Fruit fly (Drosophila melanogaster) whole organism, wandering third instar larva: Measurements from ENCODE around the gene Mob3.

Experiments
- Abd-B ChIP-seq: fragments of >200 bp; optimal IDR thresholded peaks from 2 replicates; lab custom pipeline; 2017; ENCODE audit warnings: missing biosample characterization, missing genetic modification characterization
- CG32264 ChIP-seq: fragments of 200-800 bp; sonication (Bioruptor generic); optimal IDR thresholded peaks from 2 replicates; lab custom pipeline; 2016; ENCODE audit warnings: missing biosample characterization, missing genetic modification characterization
- CG9705 ChIP-seq: fragments of 200-800 bp; sonication (Bioruptor generic); optimal IDR thresholded peaks from 2 replicates; lab custom pipeline; 2018; ENCODE audit warnings: missing biosample characterization, mild to moderate bottlenecking, missing genetic modification characterization
- CrebA ChIP-seq: fragments of 200-800 bp; sonication (Bioruptor generic); optimal IDR thresholded peaks from 2 replicates; lab custom pipeline; 2016; ENCODE audit warnings: missing biosample characterization, mild to moderate bottlenecking, missing genetic modification characterization, borderline replicate concordance
- Dfd ChIP-seq: fragments of >200 bp; optimal IDR thresholded peaks from 2 replicates; lab custom pipeline; 2017; ENCODE audit warnings: missing biosample characterization, missing genetic modification characterization
- Dif ChIP-seq: fragments of 200-275, 200-300 bp; sonication (Bioruptor generic); optimal IDR thresholded peaks from 2 replicates; lab custom pipeline; 2018; ENCODE audit warnings: missing biosample characterization, missing genetic modification characterization; ENCODE audit not compliant: partially characterized antibody
- GATAd ChIP-seq: sonication (Bioruptor generic); optimal IDR thresholded peaks from 2 replicates; lab custom pipeline; 2016; ENCODE audit warnings: missing biosample characterization, missing genetic modification characterization
- HLH106 ChIP-seq: fragments of 200-800 bp; optimal IDR thresholded peaks from 3 replicates; lab custom pipeline; 2019; ENCODE audit warnings: missing biosample characterization, mild to moderate bottlenecking, missing genetic modification characterization, moderate library complexity
- Hnf4 ChIP-seq: fragments of 200-800 bp; sonication (Bioruptor generic); optimal IDR thresholded peaks from 2 replicates; lab custom pipeline; 2016; ENCODE audit warnings: missing biosample characterization, mild to moderate bottlenecking, missing genetic modification characterization
- Hr83 ChIP-seq: fragments of 200-300 bp; sonication (Bioruptor generic); optimal IDR thresholded peaks from 2 replicates; lab custom pipeline; 2016; ENCODE audit warnings: missing biosample characterization, mild to moderate bottlenecking, missing genetic modification characterization, moderate library complexity; ENCODE audit not compliant: poor library complexity, severe bottlenecking
- Mio ChIP-seq: sonication (Bioruptor generic); optimal IDR thresholded peaks from 2 replicates; lab custom pipeline; 2016; ENCODE audit warnings: missing biosample characterization, missing genetic modification characterization
- Myc ChIP-seq: fragments of >200 bp; optimal IDR thresholded peaks from 2 replicates; lab custom pipeline; 2017
- N ChIP-seq: fragments of >200 bp; optimal IDR thresholded peaks from 2 replicates; lab custom pipeline; 2018; ENCODE audit warnings: missing biosample characterization, missing external identifiers, missing genetic modification characterization
- OdsH ChIP-seq: fragments of 200-800 bp; sonication (Bioruptor generic); optimal IDR thresholded peaks from 2 replicates; lab custom pipeline; 2016; ENCODE audit warnings: missing biosample characterization, mild to moderate bottlenecking, missing genetic modification characterization
- Rel ChIP-seq, 2 experiments: fragments of 200-800 bp; sonication (Bioruptor generic) in 1 of 2; optimal IDR thresholded peaks; 2 replicates in 1 of 2; 3 replicates in 1 of 2; lab custom pipeline; 2016 to 2019; ENCODE audit warnings: mild to moderate bottlenecking in 2 of 2, missing biosample characterization in 2 of 2, missing genetic modification characterization in 2 of 2, moderate library complexity in 1 of 2
- Sp1 ChIP-seq: fragments of 200-800 bp; sonication (Bioruptor generic); optimal IDR thresholded peaks from 3 replicates; lab custom pipeline; 2019; ENCODE audit warnings: missing biosample characterization, mild to moderate bottlenecking, missing genetic modification characterization, moderate library complexity
- Vsx2 ChIP-seq: fragments of 200-300, 225-300 bp; sonication (Bioruptor generic); optimal IDR thresholded peaks from 2 replicates; lab custom pipeline; 2018; ENCODE audit warnings: missing biosample characterization, missing genetic modification characterization; ENCODE audit not compliant: partially characterized antibody
- br ChIP-seq: fragments of 200-800 bp; sonication (Bioruptor generic); optimal IDR thresholded peaks from 2 replicates; lab custom pipeline; 2016; ENCODE audit warnings: missing biosample characterization, missing genetic modification characterization
- brk ChIP-seq: fragments of 200-800 bp; sonication (Bioruptor generic); optimal IDR thresholded peaks from 2 replicates; lab custom pipeline; 2016; ENCODE audit warnings: missing biosample characterization, mild to moderate bottlenecking, missing genetic modification characterization
- dl ChIP-seq, 2 experiments: fragments of 175-275, 200-275 bp in 1 of 2; fragments of 200-275 bp in 1 of 2; sonication (Bioruptor generic); optimal IDR thresholded peaks; lab custom pipeline; 2018; ENCODE audit warnings: mild to moderate bottlenecking in 2 of 2, missing biosample characterization in 2 of 2, missing genetic modification characterization in 2 of 2, moderate library complexity in 2 of 2; ENCODE audit not compliant: partially characterized antibody in 2 of 2, insufficient read depth in 1 of 2
- dmrt93B ChIP-seq: fragments of 200-800 bp; sonication (Bioruptor generic); optimal IDR thresholded peaks from 2 replicates; lab custom pipeline; 2018; ENCODE audit warnings: missing biosample characterization, mild to moderate bottlenecking, missing genetic modification characterization
- dsf ChIP-seq: sonication (Bioruptor generic); optimal IDR thresholded peaks from 2 replicates; lab custom pipeline; 2016; ENCODE audit warnings: missing biosample characterization, missing genetic modification characterization, borderline replicate concordance
- ey ChIP-seq: fragments of 200-800 bp; sonication (Bioruptor generic); optimal IDR thresholded peaks from 2 replicates; lab custom pipeline; 2016; ENCODE audit warnings: missing biosample characterization, missing genetic modification characterization
- foxo ChIP-seq, 2 experiments: fragments of 200-800 bp; sonication (Bioruptor generic); optimal IDR thresholded peaks; 2 replicates in 1 of 2; 3 replicates in 1 of 2; lab custom pipeline; 2016 to 2017; ENCODE audit warnings: missing biosample characterization in 2 of 2, missing genetic modification characterization in 2 of 2
- fru ChIP-seq: fragments of 200-800 bp; sonication (Bioruptor generic); optimal IDR thresholded peaks from 3 replicates; lab custom pipeline; 2016; ENCODE audit warnings: missing biosample characterization, mild to moderate bottlenecking, missing genetic modification characterization
- lola ChIP-seq: fragments of >200 bp; optimal IDR thresholded peaks from 2 replicates; lab custom pipeline; 2017; ENCODE audit warnings: missing biosample characterization, missing genetic modification characterization
- pan ChIP-seq: fragments of >200 bp; optimal IDR thresholded peaks from 2 replicates; lab custom pipeline; 2017
- rgr ChIP-seq: fragments of 200-800 bp; sonication (Bioruptor generic); optimal IDR thresholded peaks from 3 replicates; lab custom pipeline; 2016; ENCODE audit warnings: missing biosample characterization, mild to moderate bottlenecking, missing genetic modification characterization
- sage ChIP-seq: fragments of 200-800 bp; sonication (Bioruptor generic); optimal IDR thresholded peaks from 2 replicates; lab custom pipeline; 2016; ENCODE audit warnings: missing biosample characterization, mild to moderate bottlenecking, missing genetic modification characterization
- sv ChIP-seq: fragments of 200-800 bp; sonication (Bioruptor generic); optimal IDR thresholded peaks from 3 replicates; lab custom pipeline; 2016; ENCODE audit warnings: missing biosample characterization, missing genetic modification characterization
- tai ChIP-seq: sonication (Bioruptor generic); optimal IDR thresholded peaks from 2 replicates; lab custom pipeline; 2016; ENCODE audit warnings: missing biosample characterization, missing genetic modification characterization
- usp ChIP-seq: fragments of >200 bp; optimal IDR thresholded peaks from 2 replicates; lab custom pipeline; 2017; ENCODE audit warnings: missing biosample characterization, missing genetic modification characterization
- woc ChIP-seq: sonication (Bioruptor generic); optimal IDR thresholded peaks from 2 replicates; lab custom pipeline; 2016; ENCODE audit warnings: missing biosample characterization, mild to moderate bottlenecking, missing genetic modification characterization

Gene Mob3

DNA sequence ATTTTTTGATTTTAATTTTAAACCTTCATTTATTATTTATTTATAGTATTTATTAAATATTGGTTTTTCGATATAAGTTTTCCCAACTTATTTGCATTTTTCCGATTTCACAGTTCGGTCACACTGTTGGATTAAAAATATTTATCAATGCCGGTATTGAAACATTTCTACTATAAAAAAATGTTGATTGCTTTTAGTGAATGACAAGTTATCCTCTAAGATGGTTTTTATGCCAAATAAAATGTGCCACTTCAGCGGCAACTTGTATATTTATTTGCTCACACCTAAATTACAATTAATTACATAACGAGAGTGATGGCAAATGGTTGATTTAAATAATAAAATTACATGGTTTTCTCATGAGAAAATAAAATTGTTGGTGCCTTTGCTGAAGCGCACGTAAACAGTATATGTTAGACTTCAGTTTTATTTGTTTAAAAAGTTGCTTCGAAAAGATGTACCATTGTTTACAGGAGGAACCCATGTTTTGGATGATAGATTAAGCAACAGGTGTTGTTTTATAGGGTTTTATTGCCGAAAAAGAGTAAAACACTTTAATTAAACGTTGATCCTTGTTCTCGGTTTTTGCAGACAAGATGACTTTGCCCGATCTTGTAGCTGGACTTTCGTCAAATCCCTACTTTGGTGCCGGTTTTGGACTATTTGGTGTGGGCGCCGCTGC is 42.4 kb upstream of the Mob3 start, which contains the start of gene Bcs1:
Gene Bcs1 (plus strand): TSS at position 108 of the 682 bp plus-strand sequence.
- TF ChIP-seq Rel (GFP tag; optimal IDR thresholded peaks at IDR 0.05; lab: Kevin White, UChicago), result no peak
- TF ChIP-seq Rel (tag; optimal IDR thresholded peaks at IDR 0.05; lab: Kevin White, UChicago), result peak; percentile 7
- peak; percentile 60 for TF ChIP-seq brk
- TF ChIP-seq tai (GFP tag; lab: Kevin White, UChicago), result peak; percentile 58
- no peak for TF ChIP-seq foxo (GFP tag; optimal IDR thresholded peaks at IDR 0.05; lab: Kevin White, UChicago)

DNA sequence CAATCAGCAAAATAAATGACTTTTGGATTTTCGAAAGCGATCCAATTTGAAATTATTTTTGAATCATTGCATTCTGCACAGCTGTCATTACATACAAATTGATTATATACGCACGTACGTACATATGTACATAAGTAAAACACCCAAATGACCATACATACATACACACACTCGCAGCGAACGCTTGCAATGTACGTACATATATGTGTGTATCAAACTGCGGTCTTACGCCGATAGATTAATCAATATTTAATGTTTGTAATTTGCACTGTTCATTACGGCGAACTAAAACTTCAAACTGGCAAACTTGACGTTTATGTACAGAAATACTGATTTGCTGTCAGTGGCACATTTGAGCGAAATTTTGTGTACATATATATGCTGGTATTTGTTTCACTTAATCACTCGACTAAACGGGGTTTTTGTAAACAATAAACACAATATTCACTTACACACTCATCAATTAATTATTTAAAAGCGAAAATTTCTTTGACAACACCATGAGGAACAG is 38.9 kb upstream of the Mob3 start:
- TF ChIP-seq ey (GFP tag; lab: Kevin White, UChicago), result no peak
- TF ChIP-seq Rel (GFP tag; optimal IDR thresholded peaks at IDR 0.05; lab: Kevin White, UChicago), result peak; percentile 9
- TF ChIP-seq Rel (tag; optimal IDR thresholded peaks at IDR 0.05; lab: Kevin White, UChicago), result no peak

DNA sequence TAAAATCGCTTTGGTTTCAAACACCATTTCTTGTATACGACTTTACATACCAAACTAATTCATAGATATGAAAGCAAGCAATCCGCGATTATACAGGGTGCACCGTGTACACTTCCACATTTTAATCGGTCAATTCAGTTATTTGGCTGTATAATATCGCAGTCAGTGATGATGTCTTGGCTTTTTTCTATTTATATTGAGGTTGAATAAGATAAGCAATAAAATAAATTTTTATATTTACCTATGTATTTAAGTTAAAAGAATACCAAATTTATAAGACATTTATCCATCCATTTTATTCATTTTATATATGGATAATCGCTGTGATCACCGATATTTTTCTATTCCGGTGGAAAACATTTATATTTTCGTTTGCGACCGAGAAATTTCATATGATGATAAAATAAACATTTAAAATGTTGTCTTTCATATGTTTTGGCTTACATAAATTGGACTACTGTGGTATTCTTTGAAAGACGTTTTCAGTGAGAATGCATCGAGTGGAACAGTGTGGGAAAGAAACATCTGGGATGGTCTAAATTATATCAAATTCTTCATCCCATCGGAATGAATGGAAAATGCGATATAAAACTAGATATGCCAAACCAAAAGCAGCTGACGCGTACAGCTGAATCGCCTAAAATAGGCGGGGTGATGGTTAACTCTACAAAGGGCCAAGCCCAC is 38.3 kb upstream of the Mob3 start, which contains the start of gene CG5708:
Gene CG5708 (minus strand): TSS at position 85 of the 684 bp plus-strand sequence.
- TF ChIP-seq CG32264, result no peak
- TF ChIP-seq foxo (GFP tag; optimal IDR thresholded peaks at IDR 0.05; lab: Kevin White, UChicago), result no peak
- TF ChIP-seq lola (GFP tag; lab: Kevin White, UChicago), result no peak
- TF ChIP-seq Abd-B (GFP tag; lab: Kevin White, UChicago), result no peak
- peak; percentile 26 for TF ChIP-seq sage (GFP tag; lab: Kevin White, UChicago)
- peak; percentile 22 for TF ChIP-seq Hnf4 (GFP tag; lab: Kevin White, UChicago)
- TF ChIP-seq sv (GFP tag; lab: Kevin White, UChicago), result no peak
- TF ChIP-seq Dif, result no peak
- TF ChIP-seq Dfd (GFP tag; lab: Kevin White, UChicago), result no peak
- TF ChIP-seq Vsx2 (GFP tag; lab: Kevin White, UChicago), result no peak
- peak; percentile 80 for TF ChIP-seq woc (GFP tag; lab: Kevin White, UChicago)
- no peak for TF ChIP-seq fru (GFP tag; lab: Kevin White, UChicago)
- no peak for TF ChIP-seq br
- TF ChIP-seq Hr83 (GFP tag; lab: Kevin White, UChicago), result no peak
- TF ChIP-seq GATAd (GFP tag; lab: Kevin White, UChicago), result no peak
- no peak for TF ChIP-seq HLH106 (tag; lab: Kevin White, UChicago)
- no peak for TF ChIP-seq ey (GFP tag; lab: Kevin White, UChicago)
- no peak for TF ChIP-seq OdsH (GFP tag; lab: Kevin White, UChicago)
- TF ChIP-seq tai (GFP tag; lab: Kevin White, UChicago), result no peak
- TF ChIP-seq usp (GFP tag; lab: Kevin White, UChicago), result no peak
- peak; percentile 15 for TF ChIP-seq rgr (GFP tag; lab: Kevin White, UChicago)
- TF ChIP-seq Mio (GFP tag; lab: Kevin White, UChicago), result no peak
- no peak for TF ChIP-seq CrebA (GFP tag; lab: Kevin White, UChicago)
- TF ChIP-seq dsf (GFP tag; lab: Kevin White, UChicago), result no peak
- TF ChIP-seq N (GFP tag; lab: Kevin White, UChicago), result no peak
- TF ChIP-seq Sp1 (GFP tag; lab: Kevin White, UChicago), result peak; percentile 11
- TF ChIP-seq Rel (GFP tag; optimal IDR thresholded peaks at IDR 0.05; lab: Kevin White, UChicago), result no peak
- peak; percentile 41 for TF ChIP-seq Rel (tag; optimal IDR thresholded peaks at IDR 0.05; lab: Kevin White, UChicago)
- no peak for TF ChIP-seq dmrt93B
- TF ChIP-seq pan (lab: Kevin White, UChicago), result no peak
- no peak for TF ChIP-seq CG9705 (GFP tag; lab: Kevin White, UChicago)
- no peak for TF ChIP-seq dl (GFP tag; optimal IDR thresholded peaks at IDR 0.05; lab: Kevin White, UChicago; ENCODE audit: insufficient read depth in 1 of 2, partially characterized antibody in 2 of 2)
- peak; percentile 82 for TF ChIP-seq Myc
